Worm (Caenorhabditis elegans): ENCODE data around the gene kvs-4.
A peak's percentile ranks its signal among the peaks of the same experiment; 100 is the strongest.

Gene kvs-4

ce11 chrIII:11045196-11045595, 32.8 kb downstream of the kvs-4 start:
- no peak for TF ChIP-seq dmd-8 (GFP tag; IDR thresholded peaks at IDR 0.05)
- TF ChIP-seq lsy-2 (tag; optimal IDR thresholded peaks at IDR 0.05) = no peak
- TF ChIP-seq nhr-42 (GFP tag; IDR thresholded peaks at IDR 0.05) = no peak
- TF ChIP-seq php-3 (GFP tag; IDR thresholded peaks at IDR 0.05) = no peak
- no peak for TF ChIP-seq jun-1 (tag; optimal IDR thresholded peaks at IDR 0.05)
- peak; percentile 87 for TF ChIP-seq aha-1 (tag)
- TF ChIP-seq hif-1 (tag; optimal IDR thresholded peaks at IDR 0.05) = no peak
- TF ChIP-seq egl-43 (GFP tag; IDR thresholded peaks at IDR 0.05) = no peak
- no peak for TF ChIP-seq F37D6.2 (tag; optimal IDR thresholded peaks at IDR 0.05)
- TF ChIP-seq set-16 (GFP tag; IDR thresholded peaks at IDR 0.05) = peak; percentile 71
- TF ChIP-seq nhr-6 (tag; optimal IDR thresholded peaks at IDR 0.05) = no peak
- no peak for TF ChIP-seq D1046.2 (GFP tag; IDR thresholded peaks at IDR 0.05)
- no peak for TF ChIP-seq dmd-6 (GFP tag; IDR thresholded peaks at IDR 0.05)
- TF ChIP-seq nhr-48 (tag; optimal IDR thresholded peaks at IDR 0.05) = no peak
- TF ChIP-seq mdt-29 (GFP tag; IDR thresholded peaks at IDR 0.05) = no peak
- no peak for TF ChIP-seq nhr-77 (tag; optimal IDR thresholded peaks at IDR 0.05)
- no peak for TF ChIP-seq lin-38 (GFP tag; IDR thresholded peaks at IDR 0.05)
- no peak for TF ChIP-seq dpl-1 (GFP tag; optimal IDR thresholded peaks at IDR 0.05)
- no peak for TF ChIP-seq arid-1 (GFP tag; conservative IDR thresholded peaks at IDR 0.05)
- TF ChIP-seq unc-130 (GFP tag; optimal IDR thresholded peaks at IDR 0.05) = no peak
- no peak for TF ChIP-seq mxl-3 (GFP tag; optimal IDR thresholded peaks at IDR 0.05)
- no peak for TF ChIP-seq nhr-76 (tag; optimal IDR thresholded peaks at IDR 0.05)
- no peak for TF ChIP-seq mdl-1 (tag; optimal IDR thresholded peaks at IDR 0.05)
- TF ChIP-seq unc-62 (GFP tag; optimal IDR thresholded peaks at IDR 0.05 in 1 of 2) = peak in 1 of 2 experiments; percentile 1
- TF ChIP-seq unc-62 (tag; optimal IDR thresholded peaks at IDR 0.05) = no peak
- TF ChIP-seq ceh-82 (tag; optimal IDR thresholded peaks at IDR 0.05) = no peak

DNA sequence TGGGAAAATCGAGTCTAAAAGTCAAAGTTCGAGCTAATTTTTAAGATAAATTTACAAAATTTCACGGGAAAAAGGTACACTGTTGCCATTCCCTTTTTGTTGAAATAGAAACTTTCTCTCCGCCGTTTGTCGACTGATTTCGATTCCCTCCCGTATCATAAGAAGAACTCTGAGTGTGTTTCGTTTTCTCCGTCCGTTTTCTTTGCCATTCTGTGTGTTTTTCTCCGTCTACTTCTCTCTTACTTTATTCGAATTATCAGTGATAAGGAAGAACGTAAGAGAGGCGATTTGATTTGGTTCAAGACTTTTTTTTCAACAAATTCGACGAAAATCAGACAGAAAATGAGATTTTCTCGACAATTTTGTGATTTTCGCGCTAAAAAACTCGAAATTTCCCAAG, 34.2 kb downstream of the kvs-4 start:
- TF ChIP-seq fkh-10 (GFP tag; optimal IDR thresholded peaks at IDR 0.05) = no peak
- no peak for TF ChIP-seq cey-2 (tag; optimal IDR thresholded peaks at IDR 0.05; ENCODE audit: borderline replicate concordance, insufficient read depth)
- TF ChIP-seq lin-13 (GFP tag; optimal IDR thresholded peaks at IDR 0.05) = no peak
- TF ChIP-seq snpc-1.2 (GFP tag; IDR thresholded peaks at IDR 0.05) = no peak
- TF ChIP-seq ceh-62 (tag; optimal IDR thresholded peaks at IDR 0.05) = no peak
- TF ChIP-seq egl-27 (tag; optimal IDR thresholded peaks at IDR 0.05) = no peak
- TF ChIP-seq ZK337.2 (GFP tag; IDR thresholded peaks at IDR 0.05) = no peak
- no peak for TF ChIP-seq Y105C5A.15 (GFP tag; IDR thresholded peaks at IDR 0.05)
- TF ChIP-seq D1046.2 (GFP tag; IDR thresholded peaks at IDR 0.05) = no peak
- TF ChIP-seq zfp-2 (tag; optimal IDR thresholded peaks at IDR 0.05) = no peak
- no peak for TF ChIP-seq madf-5 (GFP tag; IDR thresholded peaks at IDR 0.05)
- TF ChIP-seq daf-8 (GFP tag; IDR thresholded peaks at IDR 0.05) = no peak
- TF ChIP-seq daf-12 (tag; optimal IDR thresholded peaks at IDR 0.05) = no peak
- TF ChIP-seq F26F4.8 (GFP tag; conservative IDR thresholded peaks at IDR 0.05) = no peak
- TF ChIP-seq saeg-2 (GFP tag; IDR thresholded peaks at IDR 0.05) = no peak
- TF ChIP-seq nhr-11 (tag; optimal IDR thresholded peaks at IDR 0.05) = no peak
- no peak for TF ChIP-seq nhr-48 (tag; optimal IDR thresholded peaks at IDR 0.05)
- TF ChIP-seq mes-2 (tag; optimal IDR thresholded peaks at IDR 0.05; ENCODE audit: poor library complexity, severe bottlenecking) = no peak
- peak; percentile 34; the same call in 1 of the 2 replicates for TF ChIP-seq dmd-6 (GFP tag; IDR thresholded peaks at IDR 0.05)
- no peak for TF ChIP-seq jun-1 (tag; optimal IDR thresholded peaks at IDR 0.05)
- no peak for TF ChIP-seq nhr-41 (GFP tag; IDR thresholded peaks at IDR 0.05)
- TF ChIP-seq mep-1 (tag; optimal IDR thresholded peaks at IDR 0.05) = peak; percentile 3
- TF ChIP-seq daf-16 (GFP tag; optimal IDR thresholded peaks at IDR 0.05) = no peak
- TF ChIP-seq daf-16 (tag; optimal IDR thresholded peaks at IDR 0.05) = peak; percentile 39
- TF ChIP-seq mxl-3 (GFP tag; optimal IDR thresholded peaks at IDR 0.05) = no peak
- TF ChIP-seq aha-1 (tag) = no peak
- peak; percentile 81 for TF ChIP-seq pqm-1 (tag; optimal IDR thresholded peaks at IDR 0.05)
- TF ChIP-seq nhr-76 (tag; optimal IDR thresholded peaks at IDR 0.05) = no peak
- no peak for TF ChIP-seq egl-43 (GFP tag; IDR thresholded peaks at IDR 0.05)
- no peak for TF ChIP-seq lin-29 (GFP tag; IDR thresholded peaks at IDR 0.05)
- peak; percentile 30 for TF ChIP-seq dve-1 (tag; optimal IDR thresholded peaks at IDR 0.05; ENCODE audit: insufficient read depth)
- no peak for TF ChIP-seq F37D6.2 (tag; optimal IDR thresholded peaks at IDR 0.05)
- no peak for TF ChIP-seq lim-7 (GFP tag; IDR thresholded peaks at IDR 0.05)
- no peak for TF ChIP-seq pha-4 (GFP tag; IDR thresholded peaks at IDR 0.05)
- TF ChIP-seq pha-4 (tag; optimal IDR thresholded peaks at IDR 0.05) = no peak
